Fruit fly (Drosophila melanogaster): ENCODE measurements around the gene disco-r.

disco-r gene

DNA sequence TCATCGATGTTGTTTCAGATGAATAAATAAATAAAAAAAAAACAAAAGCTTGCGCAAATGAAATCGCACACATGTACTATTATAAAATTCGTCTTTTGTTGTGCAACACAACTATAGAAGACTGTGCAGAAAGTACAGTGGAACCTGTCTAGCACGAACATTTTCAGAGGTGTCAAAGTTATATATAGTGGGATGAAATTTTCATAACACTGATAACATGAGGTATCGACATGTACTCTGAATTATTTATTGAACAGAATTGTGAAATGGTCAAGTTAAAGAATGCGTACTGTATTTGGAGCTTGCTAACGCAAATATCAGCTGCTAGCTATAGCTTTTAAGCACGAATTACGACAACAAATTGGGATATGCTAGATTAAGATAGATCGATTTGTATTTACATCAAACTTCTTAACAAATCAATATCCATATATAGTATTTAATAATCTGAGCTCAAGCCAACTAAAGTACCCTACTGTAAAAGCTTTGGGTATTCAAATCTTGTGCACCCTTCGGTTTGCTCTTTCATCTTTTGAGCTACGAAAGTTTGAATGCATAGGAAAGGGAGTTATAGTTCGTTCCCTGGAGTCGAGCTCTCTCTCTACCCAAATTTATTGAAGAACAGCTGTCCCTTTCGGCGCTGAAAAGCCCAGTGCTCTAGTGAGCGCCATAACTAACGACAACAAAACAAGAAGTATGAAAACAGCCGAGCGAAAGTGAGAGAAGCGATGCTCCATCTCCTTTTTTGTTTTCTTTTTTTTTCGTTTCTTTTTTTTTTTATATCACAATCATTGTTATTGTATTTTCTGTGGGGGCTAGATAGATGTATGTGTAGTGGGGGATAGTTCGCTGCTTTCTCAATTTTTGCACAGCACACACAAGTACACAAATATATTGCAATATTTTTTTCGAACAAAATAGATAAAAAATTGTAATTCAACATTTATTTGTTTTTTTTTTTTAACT is 58.3 kb downstream of the disco-r start (continued):
- TF ChIP-seq Doc2 (GFP tag; IDR thresholded peaks at IDR 0.05): no peak; the same call in 1 of the 2 replicates
- peak; percentile 85 for TF ChIP-seq H15 (GFP tag; IDR thresholded peaks at IDR 0.05)
- peak; percentile 60 for TF ChIP-seq Nf-YB (GFP tag; optimal IDR thresholded peaks at IDR 0.05)
- TF ChIP-seq CG9797 (GFP tag; optimal IDR thresholded peaks at IDR 0.05): no peak
- TF ChIP-seq CG15011 (GFP tag; optimal IDR thresholded peaks at IDR 0.05): peak; percentile 81
- TF ChIP-seq CG1602 (GFP tag; optimal IDR thresholded peaks at IDR 0.05): peak; percentile 80
- TF ChIP-seq nmo (GFP tag; optimal IDR thresholded peaks at IDR 0.05): peak; percentile 87
- TF ChIP-seq CG32767 (GFP tag; IDR thresholded peaks at IDR 0.05): peak; percentile 71
- TF ChIP-seq CG3726 (GFP tag; IDR thresholded peaks at IDR 0.05): peak; percentile 76; the same call in 1 of the 3 replicates
- peak; percentile 89 for TF ChIP-seq CG33213 (GFP tag; optimal IDR thresholded peaks at IDR 0.05)
- peak; percentile 75 for TF ChIP-seq klu (GFP tag; IDR thresholded peaks at IDR 0.05)
- peak; percentile 86 for TF ChIP-seq Max (GFP tag; optimal IDR thresholded peaks at IDR 0.05)
- peak; percentile 93 for TF ChIP-seq ken (GFP tag; IDR thresholded peaks at IDR 0.05)
- TF ChIP-seq br (optimal IDR thresholded peaks at IDR 0.05): no peak
- peak; percentile 92 for TF ChIP-seq tgo (GFP tag; IDR thresholded peaks at IDR 0.05)
- TF ChIP-seq CG13775 (GFP tag; optimal IDR thresholded peaks at IDR 0.05): peak; percentile 74

DNA sequence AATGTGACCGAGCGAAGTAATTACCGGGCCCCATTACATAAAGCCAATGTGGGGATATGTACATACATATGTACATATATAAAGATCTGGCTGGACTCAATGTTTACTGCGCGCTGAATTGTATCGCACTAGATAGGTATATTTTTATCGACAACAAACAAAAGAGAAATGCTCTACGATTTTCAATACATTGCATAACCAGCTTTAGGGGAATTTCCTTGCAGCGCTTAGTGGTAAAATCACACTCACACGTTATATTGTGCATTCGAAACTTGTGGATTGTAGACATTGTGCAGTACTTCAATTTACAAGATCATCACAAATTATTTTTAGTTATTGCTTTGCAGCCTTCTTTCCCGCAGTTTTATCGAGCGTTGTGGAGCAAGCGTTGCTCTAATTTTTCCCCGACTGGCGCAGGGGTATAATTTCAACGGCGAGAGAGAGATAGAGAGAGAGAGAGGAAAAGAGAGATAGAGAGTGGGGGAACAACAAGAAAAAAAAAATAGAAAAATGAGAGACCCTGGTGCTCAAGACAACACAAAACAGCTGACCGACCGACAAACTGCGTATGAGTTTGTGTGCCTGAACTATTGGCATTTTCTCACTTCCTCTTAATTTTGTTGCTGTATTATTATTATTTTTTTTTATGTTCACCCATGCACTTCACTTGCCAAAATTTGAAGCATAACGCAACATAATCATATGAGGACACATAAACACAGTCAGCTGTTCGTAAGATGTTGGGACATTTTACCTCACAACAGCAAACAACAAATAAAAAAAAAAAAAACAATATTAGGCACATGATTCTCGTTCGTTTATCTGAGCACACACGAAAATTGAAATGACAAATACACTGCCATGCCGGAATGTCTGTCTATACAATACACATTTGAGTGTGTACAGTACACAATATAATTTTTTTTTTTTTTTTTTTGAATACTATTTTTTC is 59.5 kb downstream of the disco-r start:
- no peak for TF ChIP-seq CG31224 (GFP tag; IDR thresholded peaks at IDR 0.05)
- 0 out of 2 replicates have a peak, but pooled peaks have one; percentile 17 for TF ChIP-seq sna (GFP tag; IDR thresholded peaks at IDR 0.05; ENCODE audit: partially characterized antibody)
- TF ChIP-seq Asciz (GFP tag; optimal IDR thresholded peaks at IDR 0.05): peak; percentile 51
- no peak for TF ChIP-seq CG11723 (GFP tag; optimal IDR thresholded peaks at IDR 0.05)
- TF ChIP-seq chinmo (GFP tag; IDR thresholded peaks at IDR 0.05; ENCODE audit: partially characterized antibody): peak; percentile 69; the same call in 2 of the 4 replicates
- peak; percentile 51 for TF ChIP-seq yki (optimal IDR thresholded peaks at IDR 0.05)
- peak; percentile 52 for TF ChIP-seq onecut (GFP tag; IDR thresholded peaks at IDR 0.05)
- peak; percentile 44 for TF ChIP-seq sd (tag; optimal IDR thresholded peaks at IDR 0.05)
- peak; percentile 90 for TF ChIP-seq sqz (GFP tag; optimal IDR thresholded peaks at IDR 0.05)
- TF ChIP-seq cg (GFP tag; optimal IDR thresholded peaks at IDR 0.05): peak; percentile 14
- TF ChIP-seq unc-4 (GFP tag; IDR thresholded peaks at IDR 0.05; ENCODE audit: partially characterized antibody): 0 out of 2 replicates have a peak, but pooled peaks have one; percentile 32
- no peak for TF ChIP-seq prd (optimal IDR thresholded peaks at IDR 0.05)
- TF ChIP-seq prd (GFP tag; IDR thresholded peaks at IDR 0.05): no peak
- TF ChIP-seq ken (GFP tag; IDR thresholded peaks at IDR 0.05): no peak
- TF ChIP-seq CG3995 (GFP tag; optimal IDR thresholded peaks at IDR 0.05): no peak
- TF ChIP-seq Trl (optimal IDR thresholded peaks at IDR 0.05): peak; percentile 85 to 96
- no peak for TF ChIP-seq Trl (GFP tag; optimal IDR thresholded peaks at IDR 0.05)
- TF ChIP-seq CG3838 (GFP tag; optimal IDR thresholded peaks at IDR 0.05): no peak
- peak; percentile 51 for TF ChIP-seq sens (GFP tag)
- peak; percentile 42; the same call in 1 of the 2 replicates for TF ChIP-seq Drgx (GFP tag; IDR thresholded peaks at IDR 0.05)
- no peak for TF ChIP-seq Fer1 (GFP tag; optimal IDR thresholded peaks at IDR 0.05)
- TF ChIP-seq CG17359 (tag; optimal IDR thresholded peaks at IDR 0.05): peak; percentile 38
- TF ChIP-seq fd96Cb (tag; optimal IDR thresholded peaks at IDR 0.05): no peak
- TF ChIP-seq eve (GFP tag; optimal IDR thresholded peaks at IDR 0.05): peak in 1 of 2 experiments; percentile 23
- peak; percentile 40 for TF ChIP-seq CG12769 (tag; optimal IDR thresholded peaks at IDR 0.05)
- TF ChIP-seq CG3163 (GFP tag; optimal IDR thresholded peaks at IDR 0.05): peak; percentile 4
- peak; percentile 29; the same call in 1 of the 2 replicates for TF ChIP-seq crol (GFP tag; IDR thresholded peaks at IDR 0.05)
- no peak for TF ChIP-seq CG31388 (GFP tag; optimal IDR thresholded peaks at IDR 0.05)
- peak in 1 of 2 experiments; percentile 78 for TF ChIP-seq crp (GFP tag; optimal IDR thresholded peaks at IDR 0.05)
- peak; percentile 31 for TF ChIP-seq Med (GFP tag)
- peak; percentile 5 for TF ChIP-seq Hand (GFP tag; optimal IDR thresholded peaks at IDR 0.05)

All from whole organism, embryonic.